Fruit fly (Drosophila melanogaster): ENCODE data around the gene mRpL36.

Gene mRpL36

DNA sequence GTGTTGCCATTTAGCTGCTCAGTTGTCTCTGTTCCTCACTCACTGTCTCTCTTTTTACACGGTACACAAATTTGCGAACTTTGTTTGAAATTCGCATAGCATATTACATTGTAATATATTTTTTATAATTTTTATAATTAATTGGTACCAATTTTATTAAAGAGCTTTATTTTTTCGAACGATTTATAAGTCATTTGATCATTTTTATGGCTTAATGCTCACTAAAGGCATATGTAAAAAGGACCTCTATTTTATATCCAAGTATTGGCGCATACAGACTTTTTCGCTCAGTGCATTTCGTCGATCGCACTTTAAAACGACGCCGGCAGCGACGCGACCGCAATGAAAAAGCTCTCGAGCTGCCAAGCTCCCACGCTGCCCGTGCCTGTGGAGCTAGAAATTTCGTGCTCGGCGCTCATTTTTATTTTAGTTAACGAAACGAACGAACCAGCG, 28.8 kb downstream of the mRpL36 start (continued):
- peak; percentile 98 for TF ChIP-seq CG32532 (GFP tag; IDR thresholded peaks at IDR 0.05)
- peak in 1 of 3 experiments; percentile 83 for TF ChIP-seq Stat92E (GFP tag; optimal IDR thresholded peaks at IDR 0.05)
- TF ChIP-seq gsb-n (tag; optimal IDR thresholded peaks at IDR 0.05), result peak; percentile 61
- TF ChIP-seq CG17829 (tag; optimal IDR thresholded peaks at IDR 0.05), result peak; percentile 87
- peak; percentile 83 for TF ChIP-seq kay (GFP tag; optimal IDR thresholded peaks at IDR 0.05)
- TF ChIP-seq Nf-YC (tag; optimal IDR thresholded peaks at IDR 0.05), result peak; percentile 88
- TF ChIP-seq vnd (GFP tag; IDR thresholded peaks at IDR 0.05; ENCODE audit: partially characterized antibody), result no peak
- TF ChIP-seq CG2875 (GFP tag; optimal IDR thresholded peaks at IDR 0.05), result peak; percentile 72
- peak; percentile 68 for TF ChIP-seq CG6254 (GFP tag; optimal IDR thresholded peaks at IDR 0.05)
- no peak for TF ChIP-seq bigmax (GFP tag; optimal IDR thresholded peaks at IDR 0.05)
- TF ChIP-seq D19A (tag; optimal IDR thresholded peaks at IDR 0.05), result peak; percentile 87
- peak; percentile 27 for TF ChIP-seq btn (GFP tag; optimal IDR thresholded peaks at IDR 0.05)
- peak; percentile 76 for TF ChIP-seq CG13123 (GFP tag; optimal IDR thresholded peaks at IDR 0.05)
- TF ChIP-seq CG6813 (GFP tag; optimal IDR thresholded peaks at IDR 0.05), result peak; percentile 86
- TF ChIP-seq unpg (GFP tag; optimal IDR thresholded peaks at IDR 0.05), result peak; percentile 94
- TF ChIP-seq cwo (GFP tag; optimal IDR thresholded peaks at IDR 0.05), result peak; percentile 97
- peak; percentile 85 for TF ChIP-seq phol (tag; optimal IDR thresholded peaks at IDR 0.05)
- TF ChIP-seq CG9215 (GFP tag; IDR thresholded peaks at IDR 0.05), result peak; percentile 96
- TF ChIP-seq CG7928 (GFP tag; optimal IDR thresholded peaks at IDR 0.05), result peak; percentile 79
- peak; percentile 89 for TF ChIP-seq sisA (GFP tag; IDR thresholded peaks at IDR 0.05)
- peak; percentile 88 for TF ChIP-seq CG4424 (GFP tag; optimal IDR thresholded peaks at IDR 0.05)
- peak; percentile 90 for TF ChIP-seq CG12942 (GFP tag; optimal IDR thresholded peaks at IDR 0.05)
- TF ChIP-seq CG42726 (GFP tag; IDR thresholded peaks at IDR 0.05; ENCODE audit: partially characterized antibody), result no peak
- peak; percentile 82 for TF ChIP-seq Mad (GFP tag; optimal IDR thresholded peaks at IDR 0.05)
- peak; percentile 78 to 88 for TF ChIP-seq Pdp1 (GFP tag; optimal IDR thresholded peaks at IDR 0.05)
- no peak for TF ChIP-seq hbn (GFP tag; IDR thresholded peaks at IDR 0.05; ENCODE audit: partially characterized antibody)
- no peak for TF ChIP-seq D (optimal IDR thresholded peaks at IDR 0.05)
- peak; percentile 78 for TF ChIP-seq D (GFP tag; optimal IDR thresholded peaks at IDR 0.05)
- TF ChIP-seq caup (GFP tag; optimal IDR thresholded peaks at IDR 0.05; ENCODE audit: severe bottlenecking), result peak; percentile 98
- TF ChIP-seq h (optimal IDR thresholded peaks at IDR 0.05), result no peak
- TF ChIP-seq CG13775 (GFP tag; optimal IDR thresholded peaks at IDR 0.05), result peak; percentile 96
- peak; percentile 93 for TF ChIP-seq CG15514 (GFP tag; optimal IDR thresholded peaks at IDR 0.05)
- TF ChIP-seq gem (tag; optimal IDR thresholded peaks at IDR 0.05), result peak; percentile 98
- peak; percentile 87 for TF ChIP-seq YL-1 (GFP tag; optimal IDR thresholded peaks at IDR 0.05)
- peak; percentile 90 for TF ChIP-seq CG10654 (GFP tag; optimal IDR thresholded peaks at IDR 0.05)
- TF ChIP-seq chm (GFP tag; IDR thresholded peaks at IDR 0.05), result peak; percentile 78; the same call in 1 of the 2 replicates
- peak; percentile 89 for TF ChIP-seq CG11560 (tag; IDR thresholded peaks at IDR 0.05)
- peak; percentile 91 for TF ChIP-seq oc (tag; optimal IDR thresholded peaks at IDR 0.05)
- peak; percentile 71; the same call in 1 of the 2 replicates for TF ChIP-seq CG10321 (GFP tag; IDR thresholded peaks at IDR 0.05)
- peak; percentile 96 for TF ChIP-seq odd (GFP tag; optimal IDR thresholded peaks at IDR 0.05)
- TF ChIP-seq hkb (optimal IDR thresholded peaks at IDR 0.05), result no peak
- TF ChIP-seq hkb (GFP tag; IDR thresholded peaks at IDR 0.05), result peak; percentile 96
- TF ChIP-seq gcm2 (GFP tag; optimal IDR thresholded peaks at IDR 0.05), result peak; percentile 69
- peak; percentile 96 for TF ChIP-seq lab (GFP tag; optimal IDR thresholded peaks at IDR 0.05)
- TF ChIP-seq Sin3A (optimal IDR thresholded peaks at IDR 0.05), result no peak
- TF ChIP-seq gt (GFP tag; IDR thresholded peaks at IDR 0.05), result 0 out of 2 replicates have a peak, but pooled peaks have one; percentile 47
- no peak for TF ChIP-seq NC2α (GFP tag; optimal IDR thresholded peaks at IDR 0.05)
- TF ChIP-seq peb (GFP tag; IDR thresholded peaks at IDR 0.05), result peak; percentile 79
- peak; percentile 89 for TF ChIP-seq toy (GFP tag; IDR thresholded peaks at IDR 0.05)
- peak; percentile 96 for TF ChIP-seq CG17361 (GFP tag; IDR thresholded peaks at IDR 0.05)
- no peak for TF ChIP-seq CG7271 (tag; optimal IDR thresholded peaks at IDR 0.05)

Data from whole organism, embryonic.